Worm (Caenorhabditis elegans) whole organism, mixed stage, embryonic: ENCODE measurements around the gene gly-1.

Experiments used
- M03D4.4 ChIP-seq: sonication (generic microtip); optimal IDR thresholded peaks from 2 replicates; lab custom pipeline; 2017; ENCODE audit warnings: mild to moderate bottlenecking, missing genetic modification characterization, missing compliant biosample characterization
- bed-3 ChIP-seq: fragments of 200-800 bp; sonication (Bioruptor generic); optimal IDR thresholded peaks from 3 replicates; lab custom pipeline; 2018; ENCODE audit warnings: mild to moderate bottlenecking, missing genetic modification characterization, moderate library complexity, missing compliant biosample characterization
- blmp-1 ChIP-seq: fragments of 150-350 bp; optimal IDR thresholded peaks from 2 replicates; lab custom pipeline; 2014; ENCODE audit warnings: missing biosample characterization, missing genetic modification characterization
- ceh-39 ChIP-seq: fragments of 150-350 bp; optimal IDR thresholded peaks from 2 replicates; lab custom pipeline; 2014; ENCODE audit warnings: missing biosample characterization, missing genetic modification characterization
- ceh-43 ChIP-seq: fragments of 200-800 bp; sonication (Bioruptor generic); optimal IDR thresholded peaks from 2 replicates; lab custom pipeline; 2018; ENCODE audit warnings: mild to moderate bottlenecking, missing genetic modification characterization, moderate library complexity, missing compliant biosample characterization
- ceh-83 ChIP-seq: fragments of 200-800 bp; sonication (Bioruptor generic); optimal IDR thresholded peaks from 2 replicates; lab custom pipeline; 2018; ENCODE audit warnings: mild to moderate bottlenecking, missing genetic modification characterization, missing compliant biosample characterization
- ces-1 ChIP-seq: fragments of 150-350 bp; optimal IDR thresholded peaks from 2 replicates; lab custom pipeline; 2014; ENCODE audit warnings: missing biosample characterization, missing genetic modification reagents, missing genetic modification characterization
- cnd-1 ChIP-seq: fragments of 200-800 bp; sonication (Bioruptor generic); optimal IDR thresholded peaks from 2 replicates; lab custom pipeline; 2018; ENCODE audit warnings: mild to moderate bottlenecking, missing genetic modification characterization, missing compliant biosample characterization
- drap-1 ChIP-seq: fragments of 200-800 bp; sonication (Bioruptor generic); optimal IDR thresholded peaks from 3 replicates; lab custom pipeline; 2018; ENCODE audit warnings: mild to moderate bottlenecking, missing genetic modification characterization, missing compliant biosample characterization
- elt-3 ChIP-seq: fragments of 150-350 bp; optimal IDR thresholded peaks from 2 replicates; lab custom pipeline; 2014; ENCODE audit warnings: missing biosample characterization, missing genetic modification characterization
- flh-1 ChIP-seq: fragments of 200-800 bp; sonication (Bioruptor generic); optimal IDR thresholded peaks from 2 replicates; lab custom pipeline; 2018; ENCODE audit warnings: mild to moderate bottlenecking, missing genetic modification characterization, moderate library complexity, missing compliant biosample characterization
- ham-2 ChIP-seq: fragments of 200-800 bp; sonication (Bioruptor generic); optimal IDR thresholded peaks from 2 replicates; lab custom pipeline; 2018; ENCODE audit warnings: mild to moderate bottlenecking, missing genetic modification characterization, missing compliant biosample characterization
- hlh-1 ChIP-seq: fragments of 150-350 bp; optimal IDR thresholded peaks from 2 replicates; lab custom pipeline; 2014; ENCODE audit warnings: missing biosample characterization, missing genetic modification reagents, missing genetic modification characterization
- lin-13 ChIP-seq: fragments of 150-350 bp; optimal IDR thresholded peaks from 2 replicates; lab custom pipeline; 2014; ENCODE audit warnings: missing biosample characterization, missing genetic modification characterization
- lin-32 ChIP-seq: fragments of 200-800 bp; sonication (Bioruptor generic); optimal IDR thresholded peaks from 2 replicates; lab custom pipeline; 2018; ENCODE audit warnings: mild to moderate bottlenecking, missing genetic modification characterization, missing compliant biosample characterization
- lsy-2 ChIP-seq: fragments of 150-350 bp; optimal IDR thresholded peaks from 2 replicates; lab custom pipeline; 2014; ENCODE audit warnings: missing biosample characterization, missing genetic modification characterization
- mab-5 ChIP-seq: fragments of 150-350 bp; optimal IDR thresholded peaks from 2 replicates; lab custom pipeline; 2014; ENCODE audit warnings: missing biosample characterization, missing genetic modification characterization
- mep-1 ChIP-seq: fragments of 150-350 bp; optimal IDR thresholded peaks from 2 replicates; lab custom pipeline; 2017; ENCODE audit warnings: missing biosample characterization, missing genetic modification reagents, missing genetic modification characterization, inconsistent platforms
- mls-2 ChIP-seq: sonication (generic microtip); optimal IDR thresholded peaks from 2 replicates; lab custom pipeline; 2016; ENCODE audit warnings: mild to moderate bottlenecking, missing genetic modification characterization, moderate library complexity, missing compliant biosample characterization
- nhr-12 ChIP-seq: fragments of 150-350 bp; optimal IDR thresholded peaks from 2 replicates; lab custom pipeline; 2014; ENCODE audit warnings: missing biosample characterization, missing genetic modification characterization
- nhr-2 ChIP-seq: fragments of 150-350 bp; optimal IDR thresholded peaks from 2 replicates; lab custom pipeline; 2014; ENCODE audit warnings: missing biosample characterization, missing genetic modification characterization
- nhr-237 ChIP-seq: fragments of 150-350 bp; optimal IDR thresholded peaks from 2 replicates; lab custom pipeline; 2014; ENCODE audit warnings: missing biosample characterization, missing genetic modification characterization
- nhr-28 ChIP-seq: fragments of 150-350 bp; optimal IDR thresholded peaks from 2 replicates; lab custom pipeline; 2014; ENCODE audit warnings: missing biosample characterization, missing genetic modification characterization
- pha-4 ChIP-seq: fragments of 150-350 bp; optimal IDR thresholded peaks from 2 replicates; lab custom pipeline; 2018; ENCODE audit warnings: missing biosample characterization, missing genetic modification reagents, missing genetic modification characterization
- sem-2 ChIP-seq: fragments of 200-800 bp; sonication (Bioruptor generic); optimal IDR thresholded peaks from 2 replicates; lab custom pipeline; 2018; ENCODE audit warnings: mild to moderate bottlenecking, missing genetic modification characterization, missing compliant biosample characterization
- snpc-4 ChIP-seq: fragments of 150-350 bp; optimal IDR thresholded peaks from 2 replicates; lab custom pipeline; 2014; ENCODE audit warnings: missing biosample characterization, missing genetic modification characterization
- sptf-1 ChIP-seq: sonication (generic microtip); optimal IDR thresholded peaks from 2 replicates; lab custom pipeline; 2017; ENCODE audit warnings: mild to moderate bottlenecking, missing genetic modification characterization, moderate library complexity, missing compliant biosample characterization
- tbx-8 ChIP-seq: fragments of 200-800 bp; sonication (Bioruptor generic); optimal IDR thresholded peaks from 2 replicates; lab custom pipeline; 2018; ENCODE audit warnings: mild to moderate bottlenecking, missing genetic modification characterization, moderate library complexity, missing compliant biosample characterization
- unc-120 ChIP-seq: sonication (generic microtip); optimal IDR thresholded peaks from 2 replicates; lab custom pipeline; 2017; ENCODE audit warnings: missing genetic modification characterization, missing compliant biosample characterization; ENCODE audit not compliant: poor library complexity, severe bottlenecking
- unc-62 ChIP-seq: fragments of 150-350 bp; optimal IDR thresholded peaks from 2 replicates; lab custom pipeline; 2014; ENCODE audit warnings: missing biosample characterization, missing genetic modification reagents, missing genetic modification characterization
- zip-8 ChIP-seq: fragments of 150-350 bp; optimal IDR thresholded peaks from 2 replicates; lab custom pipeline; 2014; ENCODE audit warnings: missing biosample characterization, missing genetic modification characterization
- ztf-11 ChIP-seq: fragments of 150-350 bp; optimal IDR thresholded peaks from 2 replicates; lab custom pipeline; 2014; ENCODE audit warnings: missing biosample characterization, missing genetic modification characterization

gly-1 gene

ce11 chrII:10851110-10851509 is 50.9 kb downstream of the gly-1 start:
- TF ChIP-seq snpc-4, result no peak
- no peak for TF ChIP-seq mab-5 (tag; lab: Kevin White, UChicago)
- no peak for TF ChIP-seq elt-3 (tag; lab: Kevin White, UChicago)
- TF ChIP-seq sem-2 (GFP tag; lab: Kevin White, UChicago), result no peak
- TF ChIP-seq M03D4.4, result no peak
- TF ChIP-seq unc-120, result peak; percentile 53
- no peak for TF ChIP-seq nhr-2 (tag; lab: Kevin White, UChicago)
- TF ChIP-seq ces-1 (GFP tag; lab: Kevin White, UChicago), result no peak
- TF ChIP-seq flh-1 (GFP tag; lab: Kevin White, UChicago), result no peak
- TF ChIP-seq nhr-12 (tag; lab: Kevin White, UChicago), result no peak
- peak; percentile 100 for TF ChIP-seq unc-62 (GFP tag; lab: Kevin White, UChicago)
- no peak for TF ChIP-seq nhr-237 (tag; lab: Kevin White, UChicago)
- no peak for TF ChIP-seq bed-3 (GFP tag; lab: Kevin White, UChicago)
- no peak for TF ChIP-seq nhr-28
- TF ChIP-seq tbx-8 (GFP tag; lab: Kevin White, UChicago), result no peak
- no peak for TF ChIP-seq ceh-43 (GFP tag; lab: Kevin White, UChicago)
- TF ChIP-seq zip-8 (tag; lab: Kevin White, UChicago), result no peak
- peak; percentile 8 for TF ChIP-seq mep-1
- peak; percentile 43 for TF ChIP-seq pha-4
- peak; percentile 3 for TF ChIP-seq lsy-2 (tag; lab: Kevin White, UChicago)
- TF ChIP-seq ceh-39 (tag; lab: Kevin White, UChicago), result no peak
- TF ChIP-seq cnd-1 (tag; lab: Kevin White, UChicago), result no peak
- TF ChIP-seq mls-2 (tag; lab: Kevin White, UChicago), result no peak
- TF ChIP-seq sptf-1 (tag; lab: Kevin White, UChicago), result no peak
- no peak for TF ChIP-seq blmp-1 (tag; lab: Kevin White, UChicago)
- no peak for TF ChIP-seq ham-2 (GFP tag; lab: Kevin White, UChicago)
- no peak for TF ChIP-seq lin-13 (tag; lab: Kevin White, UChicago)
- no peak for TF ChIP-seq ceh-83
- no peak for TF ChIP-seq drap-1 (GFP tag; lab: Kevin White, UChicago)
- TF ChIP-seq ztf-11 (tag; lab: Kevin White, UChicago), result no peak
- no peak for TF ChIP-seq hlh-1 (tag; lab: Kevin White, UChicago)
- TF ChIP-seq lin-32 (GFP tag; lab: Kevin White, UChicago), result no peak
